Fruit fly (Drosophila melanogaster) whole organism, embryonic: ENCODE data around the gene CG43338.
A peak's percentile ranks its signal among the peaks of the same experiment; 100 is the strongest.

Source experiments
- CG14860 ChIP-seq: fragments of 200-800 bp; sonication (Bioruptor generic); IDR thresholded peaks from 3 replicates; pipeline ENCODE4 v1.3.6; 2022; ENCODE audit warnings: missing biosample characterization, missing genetic modification characterization; ENCODE audit not compliant: partially characterized antibody
- CG1792 ChIP-seq: fragments of 200-800 bp; sonication (Bioruptor generic); optimal IDR thresholded peaks from 2 replicates; lab custom pipeline; 2016; ENCODE audit warnings: missing biosample characterization, missing genetic modification characterization
- CG2116 ChIP-seq: fragments of 200-800 bp; sonication (Bioruptor generic); optimal IDR thresholded peaks from 3 replicates; lab custom pipeline; 2018; ENCODE audit warnings: missing biosample characterization, mild to moderate bottlenecking, missing genetic modification characterization
- CG31388 ChIP-seq: fragments of 200-800 bp; sonication (Bioruptor generic); optimal IDR thresholded peaks from 2 replicates; lab custom pipeline; 2016; ENCODE audit warnings: missing biosample characterization, missing genetic modification characterization
- CG31441 ChIP-seq: fragments of 200-800 bp; sonication (Bioruptor generic); IDR thresholded peaks from 2 replicates; pipeline ENCODE4 v1.3.6; 2022; ENCODE audit warnings: missing biosample characterization, missing genetic modification characterization
- CG32532 ChIP-seq: fragments of 200-800 bp; sonication (Bioruptor generic); IDR thresholded peaks from 2 replicates; pipeline ENCODE4 v1.3.6; 2022; ENCODE audit warnings: missing biosample characterization, missing genetic modification characterization
- CG3847 ChIP-seq: fragments of 200-800 bp; sonication (Bioruptor generic); IDR thresholded peaks from 2 replicates; pipeline ENCODE4 v1.3.6; 2022; ENCODE audit warnings: missing biosample characterization, missing genetic modification characterization
- CG4820 ChIP-seq: fragments of 200-800 bp; sonication (Bioruptor generic); optimal IDR thresholded peaks from 3 replicates; lab custom pipeline; 2016; ENCODE audit warnings: missing biosample characterization, missing genetic modification characterization
- CG5180 ChIP-seq: fragments of 200-800 bp; sonication (Bioruptor generic); optimal IDR thresholded peaks from 3 replicates; lab custom pipeline; 2017; ENCODE audit warnings: missing biosample characterization, missing genetic modification characterization, mild to moderate bottlenecking, moderate library complexity, missing genetic modification reagents
- CG8388 ChIP-seq: fragments of 200-800 bp; sonication (Bioruptor generic); optimal IDR thresholded peaks from 2 replicates; lab custom pipeline; 2019; ENCODE audit warnings: missing biosample characterization, mild to moderate bottlenecking, missing genetic modification characterization, moderate library complexity
- CG9215 ChIP-seq: fragments of 200-800 bp; sonication (Bioruptor generic); IDR thresholded peaks from 2 replicates; pipeline ENCODE4 v1.3.6; 2022; ENCODE audit warnings: missing biosample characterization, missing genetic modification characterization
- CG9932 ChIP-seq: fragments of 200-800 bp; sonication (Bioruptor generic); IDR thresholded peaks from 2 replicates; pipeline ENCODE4 v1.3.6; 2022; ENCODE audit warnings: missing biosample characterization, missing genetic modification characterization
- D19A ChIP-seq: fragments of 200-800 bp; optimal IDR thresholded peaks from 3 replicates; lab custom pipeline; 2019; ENCODE audit warnings: missing biosample characterization, mild to moderate bottlenecking, missing genetic modification characterization, moderate library complexity
- Doc2 ChIP-seq: fragments of 200-800 bp; sonication (Bioruptor generic); IDR thresholded peaks from 2 replicates; pipeline ENCODE4 v1.3.6; 2022; ENCODE audit warnings: missing biosample characterization, missing genetic modification characterization
- Ets65A ChIP-seq: fragments of 200-800 bp; sonication (Bioruptor generic); peaks from one replicate; lab custom pipeline; 2016; ENCODE audit warnings: missing biosample characterization, missing genetic modification characterization
- H15 ChIP-seq: fragments of 200-800 bp; sonication (Bioruptor generic); IDR thresholded peaks from 3 replicates; pipeline ENCODE4 v1.3.6; 2022; ENCODE audit warnings: missing biosample characterization, missing genetic modification characterization
- HHEX ChIP-seq: fragments of 200-800 bp; sonication (Bioruptor generic); optimal IDR thresholded peaks from 3 replicates; lab custom pipeline; 2017; ENCODE audit warnings: missing biosample characterization, mild to moderate bottlenecking, missing genetic modification characterization, missing genetic modification reagents
- Hand ChIP-seq: fragments of 200-800 bp; sonication (Bioruptor generic); optimal IDR thresholded peaks from 2 replicates; lab custom pipeline; 2017; ENCODE audit warnings: mild to moderate bottlenecking, missing biosample characterization, missing genetic modification reagents, missing genetic modification characterization
- Hmr ChIP-seq: fragments of 200-800 bp; sonication (Bioruptor generic); optimal IDR thresholded peaks from 3 replicates; lab custom pipeline; 2017; ENCODE audit warnings: mild to moderate bottlenecking, missing biosample characterization, missing genetic modification reagents, missing genetic modification characterization
- Hmx ChIP-seq: fragments of 200-800 bp; sonication (Bioruptor generic); optimal IDR thresholded peaks from 2 replicates; lab custom pipeline; 2016; ENCODE audit warnings: missing biosample characterization, missing genetic modification characterization
- MESR4 ChIP-seq: fragments of 200-800 bp; sonication (Bioruptor generic); optimal IDR thresholded peaks from 2 replicates; lab custom pipeline; 2018; ENCODE audit warnings: missing biosample characterization, mild to moderate bottlenecking, missing genetic modification characterization, moderate library complexity
- Meics ChIP-seq: fragments of 200-800 bp; sonication (Bioruptor generic); optimal IDR thresholded peaks from 2 replicates; lab custom pipeline; 2017; ENCODE audit warnings: missing biosample characterization, mild to moderate bottlenecking, missing genetic modification characterization
- Myb ChIP-seq: fragments of 200-800 bp; sonication (Bioruptor generic); optimal IDR thresholded peaks from 2 replicates; lab custom pipeline; 2016; ENCODE audit warnings: missing biosample characterization, missing genetic modification characterization
- NC2β ChIP-seq: fragments of 200-800 bp; sonication (Bioruptor generic); optimal IDR thresholded peaks from 2 replicates; lab custom pipeline; 2016; ENCODE audit warnings: missing biosample characterization, missing genetic modification characterization
- Oaz ChIP-seq: fragments of 200-800 bp; sonication (Bioruptor generic); IDR thresholded peaks from 2 replicates; pipeline ENCODE4 v1.3.6; 2022; ENCODE audit warnings: missing biosample characterization, missing genetic modification characterization
- Six4 ChIP-seq: fragments of 200-800 bp; sonication (Bioruptor generic); optimal IDR thresholded peaks from 2 replicates; lab custom pipeline; 2016; ENCODE audit warnings: missing biosample characterization, missing genetic modification characterization
- Sox100B ChIP-seq: fragments of 200-800 bp; sonication (Bioruptor generic); optimal IDR thresholded peaks from 3 replicates; lab custom pipeline; 2018; ENCODE audit warnings: missing biosample characterization, mild to moderate bottlenecking, missing genetic modification characterization
- abd-A ChIP-seq: fragments of 200-800 bp; sonication (Bioruptor generic); optimal IDR thresholded peaks from 3 replicates; lab custom pipeline; 2019; ENCODE audit warnings: missing biosample characterization, mild to moderate bottlenecking, missing genetic modification characterization, moderate library complexity
- bcd ChIP-seq: fragments of 200-800 bp; sonication (Bioruptor generic); optimal IDR thresholded peaks from 2 replicates; lab custom pipeline; 2017; ENCODE audit warnings: missing biosample characterization, mild to moderate bottlenecking, missing genetic modification characterization
- bsh ChIP-seq, 2 experiments: fragments of 200-800 bp; sonication (Bioruptor generic); optimal IDR thresholded peaks; 2 replicates each; lab custom pipeline; 2017 to 2018; ENCODE audit warnings: mild to moderate bottlenecking in 2 of 2, missing biosample characterization in 2 of 2, missing genetic modification characterization in 2 of 2, moderate library complexity in 1 of 2
- dati ChIP-seq: fragments of 200-800 bp; sonication (Bioruptor generic); IDR thresholded peaks from 2 replicates; pipeline ENCODE4 v1.3.6; 2022; ENCODE audit warnings: missing biosample characterization, missing genetic modification characterization
- esg ChIP-seq: fragments of 200-800 bp; sonication (Bioruptor generic); conservative IDR thresholded peaks from 2 replicates; pipeline ENCODE4 v1.3.6; 2022; ENCODE audit warnings: missing biosample characterization, missing genetic modification characterization
- exex ChIP-seq: fragments of 200-800 bp; sonication (Bioruptor generic); optimal IDR thresholded peaks from 4 replicates; lab custom pipeline; 2018; ENCODE audit warnings: missing biosample characterization, mild to moderate bottlenecking, missing genetic modification characterization, moderate library complexity
- fru ChIP-seq: fragments of >200 bp; optimal IDR thresholded peaks from 2 replicates; lab custom pipeline; 2017
- grau ChIP-seq: fragments of 200-800 bp; optimal IDR thresholded peaks from 3 replicates; lab custom pipeline; 2019; ENCODE audit warnings: missing biosample characterization, mild to moderate bottlenecking, missing genetic modification characterization, moderate library complexity
- h ChIP-seq: fragments of >200 bp; optimal IDR thresholded peaks from 2 replicates; lab custom pipeline; 2017
- ham ChIP-seq: fragments of 200-800 bp; sonication (Bioruptor generic); IDR thresholded peaks from 2 replicates; pipeline ENCODE4 v1.3.6; 2022; ENCODE audit warnings: missing biosample characterization, missing genetic modification characterization
- hbn ChIP-seq: fragments of 200-800 bp; sonication (Bioruptor generic); IDR thresholded peaks from 2 replicates; pipeline ENCODE4 v1.3.6; 2022; ENCODE audit warnings: missing biosample characterization, missing genetic modification characterization; ENCODE audit not compliant: partially characterized antibody
- her ChIP-seq: fragments of 200-800 bp; sonication (Bioruptor generic); optimal IDR thresholded peaks from 2 replicates; lab custom pipeline; 2016; ENCODE audit warnings: missing biosample characterization, missing genetic modification characterization
- ken ChIP-seq: fragments of 200-800 bp; sonication (Bioruptor generic); IDR thresholded peaks from 3 replicates; pipeline ENCODE4 v1.3.6; 2022; ENCODE audit warnings: missing biosample characterization, missing genetic modification characterization
- nerfin-1 ChIP-seq: fragments of 200-800 bp; sonication (Bioruptor generic); optimal IDR thresholded peaks from 3 replicates; lab custom pipeline; 2019; ENCODE audit warnings: missing biosample characterization, mild to moderate bottlenecking, missing genetic modification characterization, moderate library complexity
- sens-2 ChIP-seq: fragments of 200-800 bp; sonication (Bioruptor generic); IDR thresholded peaks from 2 replicates; pipeline ENCODE4 v1.3.6; 2022; ENCODE audit warnings: missing biosample characterization, missing genetic modification characterization
- sima ChIP-seq: fragments of 200-800 bp; sonication (Bioruptor generic); optimal IDR thresholded peaks from 2 replicates; lab custom pipeline; 2016; ENCODE audit warnings: missing biosample characterization, missing genetic modification characterization
- slou ChIP-seq: fragments of 200-800 bp; sonication (Bioruptor generic); optimal IDR thresholded peaks from 3 replicates; lab custom pipeline; 2016; ENCODE audit warnings: missing biosample characterization, missing genetic modification characterization
- so ChIP-seq: fragments of 200-800 bp; sonication (Bioruptor generic); IDR thresholded peaks from 3 replicates; pipeline ENCODE4 v1.3.6; 2022; ENCODE audit warnings: missing biosample characterization, missing genetic modification characterization
- sqz ChIP-seq: fragments of 200-800 bp; sonication (Bioruptor generic); optimal IDR thresholded peaks from 3 replicates; lab custom pipeline; 2018; ENCODE audit warnings: missing biosample characterization, mild to moderate bottlenecking, missing genetic modification characterization
- sr ChIP-seq: fragments of 200-800 bp; sonication (Bioruptor generic); IDR thresholded peaks from 3 replicates; pipeline ENCODE4 v1.3.6; 2022; ENCODE audit warnings: missing biosample characterization, missing genetic modification characterization
- stc ChIP-seq: fragments of 200-800 bp; sonication (Bioruptor generic); IDR thresholded peaks from 2 replicates; pipeline ENCODE4 v1.3.6; 2022; ENCODE audit warnings: missing biosample characterization, missing genetic modification characterization
- tin ChIP-seq: fragments of 200-800 bp; sonication (Bioruptor generic); optimal IDR thresholded peaks from 3 replicates; lab custom pipeline; 2016; ENCODE audit warnings: missing biosample characterization, missing genetic modification characterization
- trem ChIP-seq: fragments of 200-800 bp; optimal IDR thresholded peaks from 3 replicates; lab custom pipeline; 2019; ENCODE audit warnings: missing biosample characterization, mild to moderate bottlenecking, missing genetic modification characterization, moderate library complexity

Gene CG43338

dm6 chr2L:18676948-18677820 is 6.1 kb upstream of the CG43338 start, which contains the start of the genes Mst36Fa and CG31751 (continued):
- TF ChIP-seq esg (GFP tag; lab: Robert Waterston, UW) = no peak
- peak; percentile 39; the same call in 2 of the 3 replicates for TF ChIP-seq H15 (GFP tag; lab: Robert Waterston, UW)
- TF ChIP-seq CG2116 (GFP tag; lab: Kevin White, UChicago) = peak; percentile 74
- TF ChIP-seq Meics = peak; percentile 86
- peak; percentile 72 for TF ChIP-seq NC2β (GFP tag; lab: Kevin White, UChicago)
- TF ChIP-seq exex = peak; percentile 78
- TF ChIP-seq h (lab: Kevin White, UChicago) = no peak
- TF ChIP-seq sens-2 (GFP tag; lab: Robert Waterston, UW) = no peak
- TF ChIP-seq CG14860 (GFP tag; lab: Robert Waterston, UW) = no peak
- TF ChIP-seq stc (GFP tag; lab: Robert Waterston, UW) = peak; percentile 70
- TF ChIP-seq bcd (GFP tag; lab: Kevin White, UChicago) = peak; percentile 72
- peak; percentile 92 for TF ChIP-seq HHEX (GFP tag; lab: Kevin White, UChicago)
- TF ChIP-seq CG31441 = no peak; the same call in 1 of the 2 replicates
- peak; percentile 32; the same call in 1 of the 2 replicates for TF ChIP-seq CG9932 (GFP tag; lab: Robert Waterston, UW)
- TF ChIP-seq bsh (GFP tag; optimal IDR thresholded peaks at IDR 0.05; lab: Kevin White, UChicago) = peak in 1 of 2 experiments; percentile 68
- no peak for TF ChIP-seq Ets65A
- peak; percentile 39 for TF ChIP-seq slou
- peak; percentile 71 for TF ChIP-seq sima (GFP tag; lab: Kevin White, UChicago)
- peak; percentile 71; the same call in 1 of the 3 replicates for TF ChIP-seq so (GFP tag; lab: Robert Waterston, UW)
- TF ChIP-seq CG5180 (GFP tag; lab: Kevin White, UChicago) = peak; percentile 80
- TF ChIP-seq CG9215 (GFP tag; lab: Robert Waterston, UW) = peak; percentile 20; the same call in 1 of the 2 replicates
- peak; percentile 86 for TF ChIP-seq Sox100B (GFP tag; lab: Kevin White, UChicago)
- TF ChIP-seq ken (GFP tag; lab: Robert Waterston, UW) = peak; percentile 4; the same call in 1 of the 3 replicates
- TF ChIP-seq nerfin-1 (tag; lab: Kevin White, UChicago) = peak; percentile 60
- no peak for TF ChIP-seq sqz
- TF ChIP-seq grau (tag; lab: Kevin White, UChicago) = peak; percentile 51
- peak; percentile 6; the same call in 1 of the 2 replicates for TF ChIP-seq CG32532 (GFP tag; lab: Robert Waterston, UW)
- TF ChIP-seq MESR4 (GFP tag; lab: Kevin White, UChicago) = peak; percentile 37
- no peak for TF ChIP-seq ham (GFP tag; lab: Robert Waterston, UW)
- TF ChIP-seq CG31388 (GFP tag; lab: Kevin White, UChicago) = no peak
- peak; percentile 80 for TF ChIP-seq her (GFP tag; lab: Kevin White, UChicago)
- peak; percentile 61 for TF ChIP-seq Hand (GFP tag; lab: Kevin White, UChicago)
- TF ChIP-seq Six4 (GFP tag; lab: Kevin White, UChicago) = peak; percentile 30
- no peak for TF ChIP-seq fru (lab: Kevin White, UChicago)
- no peak for TF ChIP-seq Oaz
- TF ChIP-seq Doc2 = no peak
- peak; percentile 11 for TF ChIP-seq CG8388 (GFP tag; lab: Kevin White, UChicago)
- TF ChIP-seq CG4820 (GFP tag; lab: Kevin White, UChicago) = peak; percentile 13
- TF ChIP-seq Hmr (GFP tag; lab: Kevin White, UChicago) = peak; percentile 95
- TF ChIP-seq CG1792 (GFP tag; lab: Kevin White, UChicago) = peak; percentile 82
- peak; percentile 45; the same call in 2 of the 3 replicates for TF ChIP-seq sr
- TF ChIP-seq trem (tag; lab: Kevin White, UChicago) = peak; percentile 7
- TF ChIP-seq Myb = peak; percentile 76
- peak; percentile 9 for TF ChIP-seq Hmx (GFP tag; lab: Kevin White, UChicago)
- no peak for TF ChIP-seq dati (GFP tag; lab: Robert Waterston, UW)
- peak; percentile 51 for TF ChIP-seq D19A (tag; lab: Kevin White, UChicago)
- TF ChIP-seq hbn = no peak
- peak; percentile 28; the same call in 1 of the 2 replicates for TF ChIP-seq CG3847 (GFP tag; lab: Robert Waterston, UW)
- peak; percentile 35 for TF ChIP-seq tin (GFP tag; lab: Kevin White, UChicago)
- TF ChIP-seq abd-A (tag; lab: Kevin White, UChicago) = no peak
